Worm (Caenorhabditis elegans) whole organism, young adult: ENCODE data around the gene bath-21.

Experiments
- F22D6.2 ChIP-seq: sonication (generic microtip); optimal IDR thresholded peaks from 2 replicates; lab custom pipeline; 2016; ENCODE audit warnings: mild to moderate bottlenecking, missing genetic modification characterization, missing compliant biosample characterization
- F33H1.4 ChIP-seq: fragments of 200-800 bp; sonication (Bioruptor generic); IDR thresholded peaks from 2 replicates; pipeline ENCODE4 v1.3.6; 2022; ENCODE audit warnings: missing genetic modification reagents, missing genetic modification characterization, missing compliant biosample characterization
- F37B4.10 ChIP-seq: fragments of 200-800 bp; sonication (Bioruptor generic); IDR thresholded peaks from 2 replicates; pipeline ENCODE4 v1.3.6; 2022; ENCODE audit warnings: missing genetic modification characterization, missing compliant biosample characterization
- F52B5.7 ChIP-seq: sonication (generic microtip); optimal IDR thresholded peaks from 2 replicates; lab custom pipeline; 2016; ENCODE audit warnings: mild to moderate bottlenecking, missing genetic modification characterization, missing compliant biosample characterization
- F57A8.1 ChIP-seq: fragments of 200-800 bp; sonication (Bioruptor generic); optimal IDR thresholded peaks from 2 replicates; lab custom pipeline; 2018; ENCODE audit warnings: mild to moderate bottlenecking, missing genetic modification characterization, moderate library complexity, missing compliant biosample characterization
- F57C9.4 ChIP-seq: sonication (generic microtip); optimal IDR thresholded peaks from 2 replicates; lab custom pipeline; 2017; ENCODE audit warnings: mild to moderate bottlenecking, missing genetic modification characterization, missing compliant biosample characterization
- K11D2.4 ChIP-seq: fragments of 200-800 bp; sonication (Bioruptor generic); IDR thresholded peaks from 2 replicates; pipeline ENCODE4 v1.3.6; 2022; ENCODE audit warnings: missing genetic modification reagents, missing genetic modification characterization, missing compliant biosample characterization
- Y53F4B.3 ChIP-seq: fragments of 200-800 bp; sonication (Bioruptor generic); IDR thresholded peaks from 2 replicates; pipeline ENCODE4 v1.3.6; 2022; ENCODE audit warnings: missing genetic modification reagents, missing genetic modification characterization, missing compliant biosample characterization
- Y56A3A.18 ChIP-seq: fragments of 200-800 bp; sonication (Bioruptor generic); IDR thresholded peaks from 2 replicates; pipeline ENCODE4 v1.3.6; 2022; ENCODE audit warnings: missing genetic modification reagents, missing genetic modification characterization, missing compliant biosample characterization
- ZK185.1 ChIP-seq: sonication (generic microtip); optimal IDR thresholded peaks from 2 replicates; lab custom pipeline; 2016; ENCODE audit warnings: mild to moderate bottlenecking, missing genetic modification characterization, missing compliant biosample characterization; ENCODE audit not compliant: poor library complexity, severe bottlenecking
- akir-1 ChIP-seq: fragments of 200-800 bp; sonication (Bioruptor generic); optimal IDR thresholded peaks from 2 replicates; lab custom pipeline; 2018; ENCODE audit warnings: mild to moderate bottlenecking, missing genetic modification characterization, moderate library complexity, missing compliant biosample characterization
- ama-1 ChIP-seq, 3 experiments: fragments of 150-350 bp in 1 of 3; sonication (generic microtip) in 2 of 3; optimal IDR thresholded peaks; 2 replicates each; lab custom pipeline; 2014 to 2018; ENCODE audit warnings: missing biosample characterization in 2 of 3, missing genetic modification characterization in 2 of 3, missing genetic modification reagents in 2 of 3
- aptf-2 ChIP-seq: fragments of 200-800 bp; sonication (Bioruptor generic); conservative IDR thresholded peaks from 2 replicates; pipeline ENCODE4 v1.3.6; 2022; ENCODE audit warnings: missing genetic modification reagents, missing genetic modification characterization, missing compliant biosample characterization
- aptf-3 ChIP-seq: fragments of 200-800 bp; sonication (Bioruptor generic); IDR thresholded peaks from 2 replicates; pipeline ENCODE4 v1.3.6; 2022; ENCODE audit warnings: missing genetic modification characterization, missing compliant biosample characterization
- attf-3 ChIP-seq: fragments of 200-800 bp; sonication (Bioruptor generic); conservative IDR thresholded peaks from 2 replicates; pipeline ENCODE4 v1.3.6; 2022; ENCODE audit warnings: missing genetic modification reagents, missing genetic modification characterization, missing compliant biosample characterization
- attf-6 ChIP-seq: fragments of 200-800 bp; sonication (Bioruptor generic); IDR thresholded peaks from 2 replicates; pipeline ENCODE4 v1.3.6; 2022; ENCODE audit warnings: missing genetic modification reagents, missing genetic modification characterization, missing compliant biosample characterization
- ccch-3 ChIP-seq: fragments of 200-800 bp; sonication (Bioruptor generic); optimal IDR thresholded peaks from 2 replicates; lab custom pipeline; 2018; ENCODE audit warnings: mild to moderate bottlenecking, missing genetic modification characterization, missing compliant biosample characterization
- cebp-1 ChIP-seq, 2 experiments: fragments of 200-800 bp in 1 of 2; sonication (Bioruptor generic) in 1 of 2; sonication (generic microtip) in 1 of 2; IDR thresholded peaks in 1 of 2; optimal IDR thresholded peaks in 1 of 2; 2 replicates each; pipeline versions ENCODE4 v1.3.6 to Lab custom; 2017 to 2022; ENCODE audit warnings: missing compliant biosample characterization in 2 of 2, missing genetic modification characterization in 2 of 2, mild to moderate bottlenecking in 1 of 2, missing genetic modification reagents in 1 of 2, moderate library complexity in 1 of 2
- ceh-27 ChIP-seq: fragments of 200-800 bp; sonication (Bioruptor generic); optimal IDR thresholded peaks from 2 replicates; lab custom pipeline; 2018; ENCODE audit warnings: mild to moderate bottlenecking, missing genetic modification characterization, moderate library complexity, missing compliant biosample characterization
- ceh-79 ChIP-seq: sonication (generic microtip); optimal IDR thresholded peaks from 2 replicates; lab custom pipeline; 2017; ENCODE audit warnings: mild to moderate bottlenecking, missing genetic modification characterization, missing compliant biosample characterization
- egl-18 ChIP-seq: fragments of 200-800 bp; sonication (Bioruptor generic); IDR thresholded peaks from 2 replicates; pipeline ENCODE4 v1.3.6; 2022; ENCODE audit warnings: missing genetic modification reagents, missing genetic modification characterization, missing compliant biosample characterization
- hlh-26 ChIP-seq: fragments of 200-800 bp; sonication (Bioruptor generic); conservative IDR thresholded peaks from 2 replicates; pipeline ENCODE4 v1.3.6; 2022; ENCODE audit warnings: missing genetic modification reagents, missing genetic modification characterization, missing compliant biosample characterization
- hmg-1.2 ChIP-seq: fragments of 200-800 bp; sonication (Bioruptor generic); IDR thresholded peaks from 2 replicates; pipeline ENCODE4 v1.3.6; 2022; ENCODE audit warnings: missing genetic modification reagents, missing genetic modification characterization, missing compliant biosample characterization
- hrde-1 ChIP-seq: sonication (generic microtip); optimal IDR thresholded peaks from 2 replicates; lab custom pipeline; 2016; ENCODE audit warnings: missing genetic modification characterization, mild to moderate bottlenecking, missing compliant biosample characterization, moderate library complexity, missing genotype, missing genetic modification reagents, borderline replicate concordance
- lin-35 ChIP-seq, 3 experiments: fragments of 150-350 bp in 2 of 3; sonication (generic microtip) in 1 of 3; optimal IDR thresholded peaks; 2 replicates each; lab custom pipeline; 2014 to 2018; ENCODE audit warnings: missing biosample characterization in 3 of 3, missing genetic modification characterization in 3 of 3, missing genetic modification reagents in 3 of 3
- lin-54 ChIP-seq: fragments of 200-800 bp; sonication (Bioruptor generic); optimal IDR thresholded peaks from 2 replicates; lab custom pipeline; 2018; ENCODE audit warnings: mild to moderate bottlenecking, missing genetic modification characterization, missing compliant biosample characterization
- lir-1 ChIP-seq: fragments of 200-800 bp; sonication (Bioruptor generic); conservative IDR thresholded peaks from 2 replicates; pipeline ENCODE4 v1.3.6; 2022; ENCODE audit warnings: missing genetic modification reagents, missing genetic modification characterization, missing compliant biosample characterization
- lsl-1 ChIP-seq: fragments of 200-800 bp; sonication (Bioruptor generic); optimal IDR thresholded peaks from 2 replicates; lab custom pipeline; 2018; ENCODE audit warnings: mild to moderate bottlenecking, missing genetic modification characterization, moderate library complexity, missing compliant biosample characterization
- madf-3 ChIP-seq: fragments of 200-800 bp; sonication (Bioruptor generic); IDR thresholded peaks from 2 replicates; pipeline ENCODE4 v1.3.6; 2022; ENCODE audit warnings: missing genetic modification reagents, missing genetic modification characterization, missing compliant biosample characterization
- madf-6 ChIP-seq: fragments of 200-800 bp; sonication (Bioruptor generic); IDR thresholded peaks from 2 replicates; pipeline ENCODE4 v1.3.6; 2022; ENCODE audit warnings: missing genetic modification reagents, missing genetic modification characterization, missing compliant biosample characterization
- mcd-1 ChIP-seq: fragments of 200-800 bp; sonication (Bioruptor generic); IDR thresholded peaks from 2 replicates; pipeline ENCODE4 v1.3.6; 2022; ENCODE audit warnings: missing genetic modification reagents, missing genetic modification characterization, missing compliant biosample characterization
- mes-4 ChIP-seq: sonication (generic microtip); optimal IDR thresholded peaks from 2 replicates; lab custom pipeline; 2016; ENCODE audit warnings: missing genotype, missing genetic modification characterization, missing compliant biosample characterization
- mxl-1 ChIP-seq: sonication (generic microtip); optimal IDR thresholded peaks from 2 replicates; lab custom pipeline; 2016; ENCODE audit warnings: missing genetic modification characterization, missing compliant biosample characterization
- nfyb-1 ChIP-seq: fragments of 200-800 bp; sonication (Bioruptor generic); IDR thresholded peaks from 2 replicates; pipeline ENCODE4 v1.3.6; 2022; ENCODE audit warnings: missing genetic modification reagents, missing genetic modification characterization, missing compliant biosample characterization
- nhr-179 ChIP-seq: sonication (generic microtip); optimal IDR thresholded peaks from 2 replicates; lab custom pipeline; 2016; ENCODE audit warnings: mild to moderate bottlenecking, missing genetic modification characterization, missing compliant biosample characterization
- nhr-27 ChIP-seq: fragments of 200-800 bp; sonication (Bioruptor generic); optimal IDR thresholded peaks from 2 replicates; lab custom pipeline; 2018; ENCODE audit warnings: mild to moderate bottlenecking, missing genetic modification characterization, moderate library complexity, missing compliant biosample characterization
- nhr-90 ChIP-seq: sonication (generic microtip); optimal IDR thresholded peaks from 2 replicates; lab custom pipeline; 2016; ENCODE audit warnings: missing genotype, mild to moderate bottlenecking, missing genetic modification characterization, missing compliant biosample characterization
- rcor-1 ChIP-seq: fragments of 200-800 bp; sonication (Bioruptor generic); IDR thresholded peaks from 2 replicates; pipeline ENCODE4 v1.3.6; 2022; ENCODE audit warnings: missing genetic modification reagents, missing genetic modification characterization, missing compliant biosample characterization
- rpc-1 ChIP-seq, 2 experiments: fragments of 150-350 bp in 1 of 2; sonication (generic microtip) in 1 of 2; optimal IDR thresholded peaks; 2 replicates each; lab custom pipeline; 2014 to 2018; ENCODE audit warnings: missing biosample characterization in 1 of 2, missing genetic modification characterization in 1 of 2, missing genetic modification reagents in 1 of 2, missing genotype in 1 of 2
- snpc-3.4 ChIP-seq: sonication (generic microtip); optimal IDR thresholded peaks from 2 replicates; lab custom pipeline; 2017; ENCODE audit warnings: missing genetic modification characterization, mild to moderate bottlenecking, missing compliant biosample characterization, antibody characterized with exemption, moderate library complexity, missing genotype, missing genetic modification reagents
- sptf-2 ChIP-seq: fragments of 200-800 bp; sonication (Bioruptor generic); optimal IDR thresholded peaks from 2 replicates; lab custom pipeline; 2018; ENCODE audit warnings: mild to moderate bottlenecking, missing genetic modification characterization, missing compliant biosample characterization
- tbp1 ChIP-seq: fragments of 200-800 bp; sonication (Bioruptor generic); optimal IDR thresholded peaks from 2 replicates; lab custom pipeline; 2018; ENCODE audit warnings: mild to moderate bottlenecking, missing genetic modification characterization, missing compliant biosample characterization
- tbx-9 ChIP-seq: sonication (generic microtip); optimal IDR thresholded peaks from 2 replicates; lab custom pipeline; 2016; ENCODE audit warnings: borderline replicate concordance, missing genetic modification characterization, inconsistent platforms, missing compliant biosample characterization
- unc-62 ChIP-seq: fragments of 150-350 bp; optimal IDR thresholded peaks from 2 replicates; lab custom pipeline; 2014; ENCODE audit warnings: missing biosample characterization, missing genetic modification reagents, missing genetic modification characterization
- ztf-22 ChIP-seq: fragments of 200-800 bp; sonication (Bioruptor generic); optimal IDR thresholded peaks from 2 replicates; lab custom pipeline; 2018; ENCODE audit warnings: mild to moderate bottlenecking, missing genetic modification characterization, moderate library complexity, missing compliant biosample characterization
- ztf-25 ChIP-seq: fragments of 200-800 bp; sonication (Bioruptor generic); IDR thresholded peaks from 2 replicates; pipeline ENCODE4 v1.3.6; 2022; ENCODE audit warnings: missing genetic modification reagents, missing genetic modification characterization, missing compliant biosample characterization
- ztf-28 ChIP-seq: fragments of 200-800 bp; sonication (Bioruptor generic); IDR thresholded peaks from 2 replicates; pipeline ENCODE4 v1.3.6; 2022; ENCODE audit warnings: missing genetic modification reagents, missing genetic modification characterization, missing compliant biosample characterization
- ztf-3 ChIP-seq: fragments of 200-800 bp; sonication (Bioruptor generic); optimal IDR thresholded peaks from 2 replicates; lab custom pipeline; 2018; ENCODE audit warnings: mild to moderate bottlenecking, missing genetic modification characterization, missing compliant biosample characterization

Gene bath-21

DNA sequence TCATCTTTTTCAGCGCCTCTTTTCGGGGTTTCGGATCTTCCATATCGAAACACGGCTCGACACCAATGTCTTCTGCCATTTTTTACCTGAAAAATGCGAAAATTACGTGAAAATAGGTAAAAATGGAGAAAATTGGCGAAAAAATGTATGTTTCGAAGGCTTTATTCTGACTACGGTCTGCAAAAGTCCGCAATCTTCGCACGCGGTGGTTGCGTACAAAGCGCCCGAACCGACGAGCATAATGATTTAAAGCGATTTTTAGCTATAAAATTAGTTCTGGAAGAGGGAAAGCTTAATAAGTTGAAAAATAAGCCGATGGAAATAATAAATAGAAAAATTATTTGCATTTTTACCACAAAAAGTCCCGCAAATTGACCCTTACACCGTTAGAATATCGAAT is 32.6 kb upstream of the bath-21 start, which contains the start of gene F07E5.5 (continued):
- TF ChIP-seq ama-1 (optimal IDR thresholded peaks at IDR 0.05; lab: Kevin White, UChicago), result no peak
- no peak for TF ChIP-seq ama-1 (GFP tag; optimal IDR thresholded peaks at IDR 0.05; lab: Kevin White, UChicago)
- no peak for TF ChIP-seq madf-3
- no peak for TF ChIP-seq aptf-2 (GFP tag; lab: Robert Waterston, UW)
- no peak for TF ChIP-seq mxl-1 (tag; lab: Kevin White, UChicago)
- TF ChIP-seq F33H1.4 (GFP tag; lab: Robert Waterston, UW), result no peak
- no peak for TF ChIP-seq lir-1 (GFP tag; lab: Robert Waterston, UW)
- TF ChIP-seq hrde-1, result no peak
- TF ChIP-seq tbx-9 (tag; lab: Kevin White, UChicago), result no peak
- no peak for TF ChIP-seq F57C9.4 (tag; lab: Kevin White, UChicago)
- TF ChIP-seq ccch-3, result no peak
- TF ChIP-seq rcor-1 (GFP tag; lab: Robert Waterston, UW), result no peak
- TF ChIP-seq attf-6 (GFP tag; lab: Robert Waterston, UW), result no peak
- no peak for TF ChIP-seq cebp-1 (GFP tag; IDR thresholded peaks at IDR 0.05; lab: Robert Waterston, UW)
- TF ChIP-seq cebp-1 (tag; optimal IDR thresholded peaks at IDR 0.05; lab: Kevin White, UChicago), result no peak
- peak; percentile 18 for TF ChIP-seq lin-54 (GFP tag; lab: Kevin White, UChicago)
- TF ChIP-seq nhr-90, result no peak
- TF ChIP-seq rpc-1 (optimal IDR thresholded peaks at IDR 0.05; lab: Kevin White, UChicago), result no peak
- TF ChIP-seq rpc-1 (tag; optimal IDR thresholded peaks at IDR 0.05; lab: Kevin White, UChicago), result no peak
- TF ChIP-seq hmg-1.2 (GFP tag; lab: Robert Waterston, UW), result peak; percentile 45; the same call in 1 of the 2 replicates
- no peak for TF ChIP-seq ceh-27 (GFP tag; lab: Kevin White, UChicago)
- no peak for TF ChIP-seq akir-1
- no peak for TF ChIP-seq ztf-22 (GFP tag; lab: Kevin White, UChicago)
- no peak for TF ChIP-seq egl-18 (GFP tag; lab: Robert Waterston, UW)
- no peak for TF ChIP-seq F22D6.2
- no peak for TF ChIP-seq ZK185.1 (tag; lab: Kevin White, UChicago)
- no peak for TF ChIP-seq F52B5.7 (tag; lab: Kevin White, UChicago)
- no peak for TF ChIP-seq nfyb-1 (GFP tag; lab: Robert Waterston, UW)
- TF ChIP-seq sptf-2 (GFP tag; lab: Kevin White, UChicago), result no peak
- TF ChIP-seq lsl-1 (GFP tag; lab: Kevin White, UChicago), result peak; percentile 82
- TF ChIP-seq tbp1 (GFP tag; lab: Kevin White, UChicago), result peak; percentile 12
- no peak for TF ChIP-seq snpc-3.4 (tag; lab: Kevin White, UChicago)
- TF ChIP-seq nhr-27 (tag; lab: Kevin White, UChicago), result no peak
- peak; percentile 20; the same call in 1 of the 2 replicates for TF ChIP-seq attf-3 (GFP tag; lab: Robert Waterston, UW)
- TF ChIP-seq ztf-25 (GFP tag; lab: Robert Waterston, UW), result no peak
- TF ChIP-seq F57A8.1 (GFP tag; lab: Kevin White, UChicago), result no peak
- TF ChIP-seq ztf-3 (GFP tag; lab: Kevin White, UChicago), result no peak
- no peak for TF ChIP-seq K11D2.4
- no peak for TF ChIP-seq unc-62
- no peak for TF ChIP-seq hlh-26 (GFP tag; lab: Robert Waterston, UW)
- TF ChIP-seq aptf-3 (GFP tag; lab: Robert Waterston, UW), result no peak
- no peak for TF ChIP-seq F37B4.10
- TF ChIP-seq mcd-1 (GFP tag; lab: Robert Waterston, UW), result peak; percentile 63
- TF ChIP-seq nhr-179 (tag; lab: Kevin White, UChicago), result no peak
- TF ChIP-seq Y56A3A.18 (GFP tag; lab: Robert Waterston, UW), result no peak
- TF ChIP-seq madf-6 (GFP tag; lab: Robert Waterston, UW), result no peak
- TF ChIP-seq ceh-79 (tag; lab: Kevin White, UChicago), result no peak
- no peak for TF ChIP-seq Y53F4B.3
- no peak for TF ChIP-seq mes-4 (tag; lab: Kevin White, UChicago)
- no peak for TF ChIP-seq lin-35 (GFP tag; optimal IDR thresholded peaks at IDR 0.05; lab: Kevin White, UChicago)
- TF ChIP-seq ztf-28, result no peak
